Fruit fly (Drosophila melanogaster) whole organism, embryonic: Measurements from ENCODE around the gene CG33332.

Source experiments
- Ada2b ChIP-seq: fragments of 200-800 bp; sonication (Bioruptor generic); IDR thresholded peaks from 2 replicates; pipeline ENCODE4 v1.3.6; 2022; ENCODE audit warnings: missing biosample characterization, missing genetic modification characterization
- BtbVII ChIP-seq: fragments of 200-800 bp; sonication (Bioruptor generic); optimal IDR thresholded peaks from 3 replicates; lab custom pipeline; 2017; ENCODE audit warnings: missing biosample characterization, mild to moderate bottlenecking, missing genetic modification characterization
- CG10543 ChIP-seq: fragments of 200-800 bp; sonication (Bioruptor generic); optimal IDR thresholded peaks from 3 replicates; lab custom pipeline; 2017; ENCODE audit warnings: missing biosample characterization, mild to moderate bottlenecking, missing genetic modification characterization, moderate library complexity
- CG11456 ChIP-seq: fragments of 200-800 bp; sonication (Bioruptor generic); IDR thresholded peaks from 3 replicates; pipeline ENCODE4 v1.3.6; 2022; ENCODE audit warnings: missing biosample characterization, missing genetic modification characterization
- CG15696 ChIP-seq: fragments of 200-800 bp; sonication (Bioruptor generic); optimal IDR thresholded peaks from 2 replicates; lab custom pipeline; 2019; ENCODE audit warnings: missing biosample characterization, mild to moderate bottlenecking, missing genetic modification characterization, moderate library complexity
- CG18599 ChIP-seq: fragments of 200-800 bp; sonication (Bioruptor generic); optimal IDR thresholded peaks from 3 replicates; lab custom pipeline; 2017; ENCODE audit warnings: missing biosample characterization, missing genetic modification characterization, mild to moderate bottlenecking, moderate library complexity, missing genetic modification reagents
- CG2120 ChIP-seq: fragments of 200-800 bp; sonication (Bioruptor generic); optimal IDR thresholded peaks from 3 replicates; lab custom pipeline; 2016; ENCODE audit warnings: missing biosample characterization, missing genetic modification characterization
- CG31441 ChIP-seq: fragments of 200-800 bp; sonication (Bioruptor generic); IDR thresholded peaks from 2 replicates; pipeline ENCODE4 v1.3.6; 2022; ENCODE audit warnings: missing biosample characterization, missing genetic modification characterization
- CG3281 ChIP-seq: fragments of 200-800 bp; sonication (Bioruptor generic); optimal IDR thresholded peaks from 3 replicates; lab custom pipeline; 2017; ENCODE audit warnings: missing biosample characterization, mild to moderate bottlenecking, missing genetic modification characterization
- CG3995 ChIP-seq: fragments of 200-800 bp; sonication (Bioruptor generic); optimal IDR thresholded peaks from 3 replicates; lab custom pipeline; 2016; ENCODE audit warnings: missing biosample characterization, missing genetic modification characterization
- CG4360 ChIP-seq: fragments of 200-800 bp; sonication (Bioruptor generic); IDR thresholded peaks from 2 replicates; pipeline ENCODE4 v1.3.6; 2022; ENCODE audit warnings: missing biosample characterization, missing genetic modification characterization
- CG7839 ChIP-seq: fragments of 200-800 bp; sonication (Bioruptor generic); optimal IDR thresholded peaks from 3 replicates; lab custom pipeline; 2018; ENCODE audit warnings: missing biosample characterization, mild to moderate bottlenecking, missing genetic modification characterization, moderate library complexity
- CG9817 ChIP-seq: fragments of 200-800 bp; sonication (Bioruptor generic); optimal IDR thresholded peaks from 2 replicates; lab custom pipeline; 2018; ENCODE audit warnings: missing biosample characterization, mild to moderate bottlenecking, missing genetic modification characterization, moderate library complexity
- Ets65A ChIP-seq: fragments of 200-800 bp; sonication (Bioruptor generic); peaks from one replicate; lab custom pipeline; 2016; ENCODE audit warnings: missing biosample characterization, missing genetic modification characterization
- Fer2 ChIP-seq: fragments of 200-800 bp; sonication (Bioruptor generic); optimal IDR thresholded peaks from 2 replicates; lab custom pipeline; 2018; ENCODE audit warnings: missing biosample characterization, mild to moderate bottlenecking, missing genetic modification characterization, moderate library complexity
- Fer3 ChIP-seq: fragments of 200-800 bp; sonication (Bioruptor generic); optimal IDR thresholded peaks from 2 replicates; lab custom pipeline; 2018; ENCODE audit warnings: missing biosample characterization, mild to moderate bottlenecking, missing genetic modification characterization, moderate library complexity
- HHEX ChIP-seq: fragments of 200-800 bp; sonication (Bioruptor generic); optimal IDR thresholded peaks from 3 replicates; lab custom pipeline; 2017; ENCODE audit warnings: missing biosample characterization, mild to moderate bottlenecking, missing genetic modification characterization, missing genetic modification reagents
- Hey ChIP-seq: fragments of 200-800 bp; sonication (Bioruptor generic); optimal IDR thresholded peaks from 3 replicates; lab custom pipeline; 2018; ENCODE audit warnings: missing biosample characterization, mild to moderate bottlenecking, missing genetic modification characterization
- HmgZ ChIP-seq: fragments of 200-800 bp; sonication (Bioruptor generic); optimal IDR thresholded peaks from 2 replicates; lab custom pipeline; 2018; ENCODE audit warnings: missing biosample characterization, mild to moderate bottlenecking, missing genetic modification characterization
- Hmr ChIP-seq: fragments of 200-800 bp; sonication (Bioruptor generic); optimal IDR thresholded peaks from 3 replicates; lab custom pipeline; 2017; ENCODE audit warnings: mild to moderate bottlenecking, missing biosample characterization, missing genetic modification reagents, missing genetic modification characterization
- Hr51 ChIP-seq, 2 experiments: fragments of 200-800 bp; sonication (Bioruptor generic); optimal IDR thresholded peaks; 2 replicates in 1 of 2; 3 replicates in 1 of 2; lab custom pipeline; 2016 to 2018; ENCODE audit warnings: missing biosample characterization in 2 of 2, missing genetic modification characterization in 2 of 2, mild to moderate bottlenecking in 1 of 2, moderate library complexity in 1 of 2
- Oli ChIP-seq: fragments of 200-800 bp; sonication (Bioruptor generic); optimal IDR thresholded peaks from 2 replicates; lab custom pipeline; 2018; ENCODE audit warnings: missing biosample characterization, mild to moderate bottlenecking, missing genetic modification characterization, moderate library complexity
- Sox100B ChIP-seq: fragments of 200-800 bp; sonication (Bioruptor generic); optimal IDR thresholded peaks from 3 replicates; lab custom pipeline; 2018; ENCODE audit warnings: missing biosample characterization, mild to moderate bottlenecking, missing genetic modification characterization
- Ssrp ChIP-seq: fragments of 200-800 bp; sonication (Bioruptor generic); optimal IDR thresholded peaks from 2 replicates; lab custom pipeline; 2018; ENCODE audit warnings: missing biosample characterization, mild to moderate bottlenecking, missing genetic modification characterization, moderate library complexity
- cato ChIP-seq: fragments of 200-800 bp; sonication (Bioruptor generic); optimal IDR thresholded peaks from 2 replicates; lab custom pipeline; 2016; ENCODE audit warnings: missing biosample characterization, missing genetic modification characterization, borderline replicate concordance
- caup ChIP-seq: fragments of 200-800 bp; sonication (Bioruptor generic); optimal IDR thresholded peaks from 3 replicates; lab custom pipeline; 2017; ENCODE audit warnings: missing biosample characterization, mild to moderate bottlenecking, missing genetic modification characterization, moderate library complexity; ENCODE audit not compliant: severe bottlenecking
- chif ChIP-seq, 2 experiments: fragments of 200-800 bp; sonication (Bioruptor generic); optimal IDR thresholded peaks; 3 replicates each; lab custom pipeline; 2016; ENCODE audit warnings: missing biosample characterization in 2 of 2, missing genetic modification characterization in 2 of 2
- cwo ChIP-seq: fragments of 200-800 bp; sonication (Bioruptor generic); optimal IDR thresholded peaks from 3 replicates; lab custom pipeline; 2017; ENCODE audit warnings: missing biosample characterization, missing genetic modification characterization, mild to moderate bottlenecking, moderate library complexity, missing genetic modification reagents
- disco-r ChIP-seq: fragments of 200-800 bp; sonication (Bioruptor generic); optimal IDR thresholded peaks from 2 replicates; lab custom pipeline; 2016; ENCODE audit warnings: missing biosample characterization, missing genetic modification characterization
- dmrt99B ChIP-seq: fragments of 200-800 bp; sonication (Bioruptor generic); optimal IDR thresholded peaks from 2 replicates; lab custom pipeline; 2018; ENCODE audit warnings: missing biosample characterization, mild to moderate bottlenecking, missing genetic modification characterization, moderate library complexity
- dysf ChIP-seq: fragments of 200-800 bp; sonication (Bioruptor generic); IDR thresholded peaks from 3 replicates; pipeline ENCODE4 v1.3.6; 2022; ENCODE audit warnings: missing biosample characterization, missing genetic modification characterization
- fd3F ChIP-seq: fragments of 200-800 bp; sonication (Bioruptor generic); optimal IDR thresholded peaks from 2 replicates; lab custom pipeline; 2018; ENCODE audit warnings: missing biosample characterization, mild to moderate bottlenecking, missing genetic modification characterization, moderate library complexity
- gem ChIP-seq: fragments of 200-800 bp; sonication (Bioruptor generic); optimal IDR thresholded peaks from 2 replicates; lab custom pipeline; 2019; ENCODE audit warnings: missing biosample characterization, mild to moderate bottlenecking, missing genetic modification characterization, moderate library complexity
- her ChIP-seq: fragments of 200-800 bp; sonication (Bioruptor generic); optimal IDR thresholded peaks from 2 replicates; lab custom pipeline; 2016; ENCODE audit warnings: missing biosample characterization, missing genetic modification characterization
- lab ChIP-seq: fragments of 200-800 bp; sonication (Bioruptor generic); optimal IDR thresholded peaks from 3 replicates; lab custom pipeline; 2017; ENCODE audit warnings: missing biosample characterization, missing genetic modification characterization, mild to moderate bottlenecking, moderate library complexity, missing genetic modification reagents
- lbe ChIP-seq: fragments of 200-800 bp; sonication (Bioruptor generic); optimal IDR thresholded peaks from 2 replicates; lab custom pipeline; 2016; ENCODE audit warnings: missing biosample characterization, mild to moderate bottlenecking, missing genetic modification characterization
- mld ChIP-seq: fragments of 200-800 bp; sonication (Bioruptor generic); IDR thresholded peaks from 3 replicates; pipeline ENCODE4 v1.3.6; 2022; ENCODE audit warnings: missing biosample characterization, missing genetic modification characterization; ENCODE audit not compliant: partially characterized antibody
- pan ChIP-seq, 4 experiments: fragments of >200 bp in 3 of 4; fragments of 200-800 bp in 1 of 4; sonication (Bioruptor generic) in 1 of 4; optimal IDR thresholded peaks in 3 of 4; IDR thresholded peaks in 1 of 4; 2 replicates each; pipeline versions ENCODE4 v1.3.6 to Lab custom; 2017 to 2022; ENCODE audit warnings: missing biosample characterization in 2 of 4, missing genetic modification characterization in 2 of 4, mixed read lengths in 1 of 4
- prd ChIP-seq, 3 experiments: fragments of >200 bp in 2 of 3; fragments of 200-800 bp in 1 of 3; sonication (Bioruptor generic) in 1 of 3; optimal IDR thresholded peaks in 2 of 3; IDR thresholded peaks in 1 of 3; 2 replicates in 2 of 3; 3 replicates in 1 of 3; pipeline versions ENCODE4 v1.3.6 to Lab custom; 2017 to 2022; ENCODE audit warnings: missing biosample characterization in 1 of 3, missing genetic modification characterization in 1 of 3
- row ChIP-seq: fragments of 200-800 bp; sonication (Bioruptor generic); IDR thresholded peaks from 3 replicates; pipeline ENCODE4 v1.3.6; 2022; ENCODE audit warnings: missing biosample characterization, missing genetic modification characterization
- slbo ChIP-seq: fragments of 200-800 bp; sonication (Bioruptor generic); IDR thresholded peaks from 2 replicates; pipeline ENCODE4 v1.3.6; 2022; ENCODE audit warnings: missing biosample characterization, missing genetic modification characterization
- tio ChIP-seq: fragments of 200-800 bp; sonication (Bioruptor generic); optimal IDR thresholded peaks from 2 replicates; lab custom pipeline; 2017; ENCODE audit warnings: missing biosample characterization, missing genetic modification characterization, inconsistent platforms
- zf30C ChIP-seq: fragments of 200-800 bp; sonication (Bioruptor generic); optimal IDR thresholded peaks from 3 replicates; lab custom pipeline; 2018; ENCODE audit warnings: missing biosample characterization, mild to moderate bottlenecking, missing genetic modification characterization

The CG33332 gene

dm6 chr3R:14912449-14912987 is 26.3 kb downstream of the CG33332 start (continued):
- peak; percentile 67 for TF ChIP-seq lab
- 0 out of 3 replicates have a peak, but pooled peaks have one; percentile 28 for TF ChIP-seq row (GFP tag; lab: Robert Waterston, UW)
- TF ChIP-seq mld (GFP tag; lab: Robert Waterston, UW): no peak
- TF ChIP-seq CG3281 (GFP tag; lab: Kevin White, UChicago): peak; percentile 31
- no peak for TF ChIP-seq zf30C (GFP tag; lab: Kevin White, UChicago)
- no peak for TF ChIP-seq HmgZ (tag; lab: Kevin White, UChicago)
- TF ChIP-seq caup (GFP tag; lab: Kevin White, UChicago): peak; percentile 22
- no peak for TF ChIP-seq pan (optimal IDR thresholded peaks at IDR 0.05; lab: Kevin White, UChicago)
- peak in 1 of 2 experiments; percentile 21 for TF ChIP-seq pan (GFP tag; optimal IDR thresholded peaks at IDR 0.05 in 1 of 2, IDR thresholded peaks at IDR 0.05 in 1 of 2)
- TF ChIP-seq Hr51 (GFP tag; optimal IDR thresholded peaks at IDR 0.05; lab: Kevin White, UChicago): peak in 1 of 2 experiments; percentile 6
- peak; percentile 27 for TF ChIP-seq Hey (tag; lab: Kevin White, UChicago)
- no peak for TF ChIP-seq prd (optimal IDR thresholded peaks at IDR 0.05; lab: Kevin White, UChicago)
- 0 out of 3 replicates have a peak, but pooled peaks have one; percentile 5 for TF ChIP-seq prd (GFP tag; IDR thresholded peaks at IDR 0.05; lab: Robert Waterston, UW)
- peak; percentile 54 for TF ChIP-seq cwo (GFP tag; lab: Kevin White, UChicago)
- TF ChIP-seq CG18599: peak; percentile 79
- peak; percentile 20 for TF ChIP-seq dmrt99B
- no peak for TF ChIP-seq CG15696 (tag; lab: Kevin White, UChicago)
- 0 out of 3 replicates have a peak, but pooled peaks have one; percentile 31 for TF ChIP-seq CG11456 (GFP tag; lab: Robert Waterston, UW)
- peak in 1 of 2 experiments; percentile 4 for TF ChIP-seq chif (GFP tag; optimal IDR thresholded peaks at IDR 0.05; lab: Kevin White, UChicago)
- peak; percentile 38; the same call in 1 of the 2 replicates for TF ChIP-seq slbo (GFP tag; lab: Robert Waterston, UW)
- TF ChIP-seq BtbVII: peak; percentile 2
- 0 out of 2 replicates have a peak, but pooled peaks have one; percentile 30 for TF ChIP-seq Ada2b (GFP tag; lab: Robert Waterston, UW)
- peak; percentile 12 for TF ChIP-seq Hmr (GFP tag; lab: Kevin White, UChicago)
- peak; percentile 7 for TF ChIP-seq HHEX

dm6 chr3R:14917927-14918829 is 31.9 kb downstream of the CG33332 start, which contains the start of gene Sdr:
TSS of gene Sdr (plus strand) at chr3R:14918628.
- TF ChIP-seq fd3F (GFP tag; lab: Kevin White, UChicago): peak; percentile 3
- no peak for TF ChIP-seq cato (GFP tag; lab: Kevin White, UChicago)
- TF ChIP-seq dysf (GFP tag; lab: Robert Waterston, UW): peak; percentile 52; the same call in 1 of the 3 replicates
- TF ChIP-seq CG2120: peak; percentile 17
- peak in 1 of 2 experiments; percentile 27 for TF ChIP-seq Hr51 (GFP tag; optimal IDR thresholded peaks at IDR 0.05; lab: Kevin White, UChicago)
- TF ChIP-seq CG4360 (GFP tag; lab: Robert Waterston, UW): no peak
- TF ChIP-seq Ssrp (tag; lab: Kevin White, UChicago): no peak
- TF ChIP-seq CG3995 (GFP tag; lab: Kevin White, UChicago): no peak
- TF ChIP-seq disco-r (GFP tag; lab: Kevin White, UChicago): no peak
- TF ChIP-seq Oli (tag; lab: Kevin White, UChicago): peak; percentile 0
- peak; percentile 9 for TF ChIP-seq tio (GFP tag; lab: Kevin White, UChicago)
- peak; percentile 3 for TF ChIP-seq Sox100B (GFP tag; lab: Kevin White, UChicago)
- peak; percentile 18 for TF ChIP-seq Ets65A
- TF ChIP-seq CG9817 (tag; lab: Kevin White, UChicago): peak; percentile 18
- TF ChIP-seq Fer2 (tag; lab: Kevin White, UChicago): peak; percentile 8
- TF ChIP-seq dmrt99B: peak; percentile 56
- peak; percentile 7 for TF ChIP-seq lbe (GFP tag; lab: Kevin White, UChicago)
- TF ChIP-seq CG31441 (GFP tag; lab: Robert Waterston, UW): no peak
- peak; percentile 40 for TF ChIP-seq CG10543 (GFP tag; lab: Kevin White, UChicago)
- TF ChIP-seq Fer3 (tag; lab: Kevin White, UChicago): peak; percentile 11
- TF ChIP-seq CG18599: peak; percentile 20
- TF ChIP-seq gem: peak; percentile 60
- peak; percentile 56 for TF ChIP-seq CG7839 (tag; lab: Kevin White, UChicago)
- TF ChIP-seq her (GFP tag; lab: Kevin White, UChicago): no peak
